Worm (Caenorhabditis elegans) whole organism, young adult: Measurements from ENCODE around the gene ebp-2.
A peak's percentile ranks its signal among the peaks of the same experiment; 100 is the strongest.

Experiments used
- B0019.2 ChIP-seq: fragments of 200-800 bp; sonication (Bioruptor generic); conservative IDR thresholded peaks from 2 replicates; pipeline ENCODE4 v1.3.6; 2022; ENCODE audit warnings: missing genetic modification reagents, missing genetic modification characterization, missing compliant biosample characterization
- B0035.1 ChIP-seq: sonication (generic microtip); optimal IDR thresholded peaks from 2 replicates; lab custom pipeline; 2016; ENCODE audit warnings: missing genetic modification characterization, mild to moderate bottlenecking, missing compliant biosample characterization, missing genotype, missing genetic modification reagents
- B0261.1 ChIP-seq: sonication (generic microtip); optimal IDR thresholded peaks from 2 replicates; lab custom pipeline; 2016; ENCODE audit warnings: mild to moderate bottlenecking, missing genetic modification characterization, moderate library complexity, missing compliant biosample characterization
- C17E4.6 ChIP-seq: fragments of 200-800 bp; sonication (Bioruptor generic); IDR thresholded peaks from 2 replicates; pipeline ENCODE4 v1.3.6; 2022; ENCODE audit warnings: missing genetic modification reagents, missing genetic modification characterization, missing compliant biosample characterization
- F10E7.11 ChIP-seq: sonication (generic microtip); optimal IDR thresholded peaks from 2 replicates; lab custom pipeline; 2017; ENCODE audit warnings: mild to moderate bottlenecking, missing genetic modification characterization, moderate library complexity, missing compliant biosample characterization
- F33H1.4 ChIP-seq: fragments of 200-800 bp; sonication (Bioruptor generic); IDR thresholded peaks from 2 replicates; pipeline ENCODE4 v1.3.6; 2022; ENCODE audit warnings: missing genetic modification reagents, missing genetic modification characterization, missing compliant biosample characterization
- F37B4.10 ChIP-seq: fragments of 200-800 bp; sonication (Bioruptor generic); IDR thresholded peaks from 2 replicates; pipeline ENCODE4 v1.3.6; 2022; ENCODE audit warnings: missing genetic modification characterization, missing compliant biosample characterization
- F55B11.4 ChIP-seq: sonication (generic microtip); optimal IDR thresholded peaks from 2 replicates; lab custom pipeline; 2016; ENCODE audit warnings: missing compliant biosample characterization, missing genetic modification characterization, borderline replicate concordance; ENCODE audit not compliant: insufficient read depth
- K12H6.12 ChIP-seq: fragments of 200-800 bp; sonication (Bioruptor generic); optimal IDR thresholded peaks from 2 replicates; lab custom pipeline; 2018; ENCODE audit warnings: mild to moderate bottlenecking, missing genetic modification characterization, missing compliant biosample characterization
- T07F8.4 ChIP-seq: sonication (generic microtip); optimal IDR thresholded peaks from 2 replicates; lab custom pipeline; 2016; ENCODE audit warnings: mild to moderate bottlenecking, missing genetic modification characterization, moderate library complexity, missing compliant biosample characterization
- T26A5.8 ChIP-seq: sonication (generic microtip); optimal IDR thresholded peaks from 2 replicates; lab custom pipeline; 2016; ENCODE audit warnings: missing genetic modification characterization, missing compliant biosample characterization
- Y53F4B.3 ChIP-seq: fragments of 200-800 bp; sonication (Bioruptor generic); IDR thresholded peaks from 2 replicates; pipeline ENCODE4 v1.3.6; 2022; ENCODE audit warnings: missing genetic modification reagents, missing genetic modification characterization, missing compliant biosample characterization
- Y56A3A.18 ChIP-seq: fragments of 200-800 bp; sonication (Bioruptor generic); IDR thresholded peaks from 2 replicates; pipeline ENCODE4 v1.3.6; 2022; ENCODE audit warnings: missing genetic modification reagents, missing genetic modification characterization, missing compliant biosample characterization
- akir-1 ChIP-seq: fragments of 200-800 bp; sonication (Bioruptor generic); optimal IDR thresholded peaks from 2 replicates; lab custom pipeline; 2018; ENCODE audit warnings: mild to moderate bottlenecking, missing genetic modification characterization, moderate library complexity, missing compliant biosample characterization
- atf-7 ChIP-seq: sonication (generic microtip); optimal IDR thresholded peaks from 2 replicates; lab custom pipeline; 2017; ENCODE audit warnings: mild to moderate bottlenecking, missing genetic modification characterization, missing compliant biosample characterization
- attf-5 ChIP-seq: fragments of 200-800 bp; sonication (Bioruptor generic); optimal IDR thresholded peaks from 2 replicates; lab custom pipeline; 2018; ENCODE audit warnings: mild to moderate bottlenecking, missing genetic modification characterization, missing compliant biosample characterization
- bed-2 ChIP-seq: fragments of 200-800 bp; sonication (Bioruptor generic); IDR thresholded peaks from 2 replicates; pipeline ENCODE4 v1.3.6; 2022; ENCODE audit warnings: missing genetic modification reagents, missing genetic modification characterization, missing compliant biosample characterization
- ccch-3 ChIP-seq: fragments of 200-800 bp; sonication (Bioruptor generic); optimal IDR thresholded peaks from 2 replicates; lab custom pipeline; 2018; ENCODE audit warnings: mild to moderate bottlenecking, missing genetic modification characterization, missing compliant biosample characterization
- cebp-1 ChIP-seq, 2 experiments: fragments of 200-800 bp in 1 of 2; sonication (Bioruptor generic) in 1 of 2; sonication (generic microtip) in 1 of 2; IDR thresholded peaks in 1 of 2; optimal IDR thresholded peaks in 1 of 2; 2 replicates each; pipeline versions ENCODE4 v1.3.6 to Lab custom; 2017 to 2022; ENCODE audit warnings: missing compliant biosample characterization in 2 of 2, missing genetic modification characterization in 2 of 2, mild to moderate bottlenecking in 1 of 2, missing genetic modification reagents in 1 of 2, moderate library complexity in 1 of 2
- ceh-100 ChIP-seq: fragments of 200-800 bp; sonication (Bioruptor generic); IDR thresholded peaks from 2 replicates; pipeline ENCODE4 v1.3.6; 2022; ENCODE audit warnings: missing genetic modification reagents, missing genetic modification characterization, missing compliant biosample characterization
- ceh-40 ChIP-seq: fragments of 200-800 bp; sonication (Bioruptor generic); IDR thresholded peaks from 2 replicates; pipeline ENCODE4 v1.3.6; 2022; ENCODE audit warnings: missing genetic modification characterization, missing compliant biosample characterization
- ceh-58 ChIP-seq: fragments of 200-800 bp; sonication (Bioruptor generic); IDR thresholded peaks from 2 replicates; pipeline ENCODE4 v1.3.6; 2022; ENCODE audit warnings: missing genetic modification characterization, missing compliant biosample characterization
- chd-7 ChIP-seq: sonication (generic microtip); optimal IDR thresholded peaks from 2 replicates; lab custom pipeline; 2016; ENCODE audit warnings: mild to moderate bottlenecking, missing genetic modification characterization, moderate library complexity, missing compliant biosample characterization
- die-1 ChIP-seq: sonication (generic microtip); optimal IDR thresholded peaks from 2 replicates; lab custom pipeline; 2016; ENCODE audit warnings: missing genotype, mild to moderate bottlenecking, missing genetic modification characterization, missing compliant biosample characterization
- dox-1 ChIP-seq: fragments of 200-800 bp; sonication (Bioruptor generic); IDR thresholded peaks from 2 replicates; pipeline ENCODE4 v1.3.6; 2022; ENCODE audit warnings: missing genetic modification reagents, missing genetic modification characterization, missing compliant biosample characterization
- egl-44 ChIP-seq: fragments of 200-800 bp; sonication (Bioruptor generic); IDR thresholded peaks from 2 replicates; pipeline ENCODE4 v1.3.6; 2022; ENCODE audit warnings: missing genetic modification reagents, missing genetic modification characterization, missing compliant biosample characterization
- ekl-4 ChIP-seq: fragments of 200-800 bp; sonication (Bioruptor generic); IDR thresholded peaks from 2 replicates; pipeline ENCODE4 v1.3.6; 2022; ENCODE audit warnings: missing genetic modification reagents, missing genetic modification characterization, missing compliant biosample characterization
- him-1 ChIP-seq: sonication (generic microtip); optimal IDR thresholded peaks from 2 replicates; lab custom pipeline; 2016; ENCODE audit warnings: missing genotype, missing genetic modification reagents, missing genetic modification characterization, missing compliant biosample characterization
- hlh-12 ChIP-seq: sonication (generic microtip); optimal IDR thresholded peaks from 2 replicates; lab custom pipeline; 2016; ENCODE audit warnings: missing genetic modification characterization, missing compliant biosample characterization
- hmg-1.2 ChIP-seq: fragments of 200-800 bp; sonication (Bioruptor generic); IDR thresholded peaks from 2 replicates; pipeline ENCODE4 v1.3.6; 2022; ENCODE audit warnings: missing genetic modification reagents, missing genetic modification characterization, missing compliant biosample characterization
- hmg-20 ChIP-seq: fragments of 200-800 bp; sonication (Bioruptor generic); IDR thresholded peaks from 2 replicates; pipeline ENCODE4 v1.3.6; 2022; ENCODE audit warnings: missing genetic modification reagents, missing genetic modification characterization, missing compliant biosample characterization
- hrde-1 ChIP-seq: sonication (generic microtip); optimal IDR thresholded peaks from 2 replicates; lab custom pipeline; 2016; ENCODE audit warnings: missing genetic modification characterization, mild to moderate bottlenecking, missing compliant biosample characterization, moderate library complexity, missing genotype, missing genetic modification reagents, borderline replicate concordance
- lin-54 ChIP-seq: fragments of 200-800 bp; sonication (Bioruptor generic); optimal IDR thresholded peaks from 2 replicates; lab custom pipeline; 2018; ENCODE audit warnings: mild to moderate bottlenecking, missing genetic modification characterization, missing compliant biosample characterization
- lsl-1 ChIP-seq: fragments of 200-800 bp; sonication (Bioruptor generic); optimal IDR thresholded peaks from 2 replicates; lab custom pipeline; 2018; ENCODE audit warnings: mild to moderate bottlenecking, missing genetic modification characterization, moderate library complexity, missing compliant biosample characterization
- madf-10 ChIP-seq: sonication (generic microtip); optimal IDR thresholded peaks from 2 replicates; lab custom pipeline; 2016; ENCODE audit warnings: mild to moderate bottlenecking, missing genetic modification characterization, missing compliant biosample characterization
- madf-3 ChIP-seq: fragments of 200-800 bp; sonication (Bioruptor generic); IDR thresholded peaks from 2 replicates; pipeline ENCODE4 v1.3.6; 2022; ENCODE audit warnings: missing genetic modification reagents, missing genetic modification characterization, missing compliant biosample characterization
- madf-6 ChIP-seq: fragments of 200-800 bp; sonication (Bioruptor generic); IDR thresholded peaks from 2 replicates; pipeline ENCODE4 v1.3.6; 2022; ENCODE audit warnings: missing genetic modification reagents, missing genetic modification characterization, missing compliant biosample characterization
- madf-8 ChIP-seq: fragments of 200-800 bp; sonication (Bioruptor generic); conservative IDR thresholded peaks from 2 replicates; pipeline ENCODE4 v1.3.6; 2022; ENCODE audit warnings: missing genetic modification reagents, missing genetic modification characterization, missing compliant biosample characterization
- nfya-1 ChIP-seq: sonication (generic microtip); optimal IDR thresholded peaks from 2 replicates; lab custom pipeline; 2017; ENCODE audit warnings: antibody characterized with exemption, missing compliant biosample characterization, missing genetic modification characterization, borderline replicate concordance; ENCODE audit not compliant: insufficient read depth
- nhr-80 ChIP-seq: sonication (generic microtip); optimal IDR thresholded peaks from 2 replicates; lab custom pipeline; 2016; ENCODE audit warnings: missing genetic modification characterization, missing compliant biosample characterization
- nhr-90 ChIP-seq: sonication (generic microtip); optimal IDR thresholded peaks from 2 replicates; lab custom pipeline; 2016; ENCODE audit warnings: missing genotype, mild to moderate bottlenecking, missing genetic modification characterization, missing compliant biosample characterization
- pbrm-1 ChIP-seq: fragments of 200-800 bp; sonication (Bioruptor generic); IDR thresholded peaks from 2 replicates; pipeline ENCODE4 v1.3.6; 2022; ENCODE audit warnings: missing genetic modification reagents, missing genetic modification characterization, missing compliant biosample characterization
- pha-4 ChIP-seq: fragments of 150-350 bp; sonication (generic microtip); optimal IDR thresholded peaks from 2 replicates; lab custom pipeline; 2014; ENCODE audit warnings: missing biosample characterization, missing genetic modification reagents, missing genetic modification characterization
- tbp1 ChIP-seq: fragments of 200-800 bp; sonication (Bioruptor generic); optimal IDR thresholded peaks from 2 replicates; lab custom pipeline; 2018; ENCODE audit warnings: mild to moderate bottlenecking, missing genetic modification characterization, missing compliant biosample characterization
- ztf-18 ChIP-seq: sonication (generic microtip); optimal IDR thresholded peaks from 2 replicates; lab custom pipeline; 2016; ENCODE audit warnings: missing genotype, mild to moderate bottlenecking, missing genetic modification characterization, missing compliant biosample characterization
- ztf-25 ChIP-seq: fragments of 200-800 bp; sonication (Bioruptor generic); IDR thresholded peaks from 2 replicates; pipeline ENCODE4 v1.3.6; 2022; ENCODE audit warnings: missing genetic modification reagents, missing genetic modification characterization, missing compliant biosample characterization

Gene ebp-2

ce11 chrII:11469574-11470108 lies 27.1 kb downstream of the ebp-2 start, which contains the start of gene cisd-1:
cisd-1 (minus strand) TSS chrII:11469624.
- TF ChIP-seq madf-10 (no peak), hmg-1.2 (GFP tag; lab: Robert Waterston, UW) (no peak), ccch-3 (GFP tag; lab: Kevin White, UChicago) (no peak), T26A5.8 (tag; lab: Kevin White, UChicago) (no peak), B0019.2 (GFP tag; lab: Robert Waterston, UW) (no peak), dox-1 (no peak), madf-6 (GFP tag; lab: Robert Waterston, UW) (0 out of 2 replicates have a peak, but pooled peaks have one; percentile 16), Y53F4B.3 (GFP tag; lab: Robert Waterston, UW) (no peak), tbp1 (GFP tag; lab: Kevin White, UChicago) (no peak), hmg-20 (GFP tag; lab: Robert Waterston, UW) (no peak), B0035.1 (tag; lab: Kevin White, UChicago) (no peak), nfya-1 (tag; lab: Kevin White, UChicago) (no peak), T07F8.4 (tag; lab: Kevin White, UChicago) (no peak), ztf-25 (GFP tag; lab: Robert Waterston, UW) (no peak), atf-7 (tag; lab: Kevin White, UChicago) (peak; percentile 32), nhr-90 (tag; lab: Kevin White, UChicago) (no peak), B0261.1 (tag; lab: Kevin White, UChicago) (no peak), attf-5 (no peak), lin-54 (GFP tag; lab: Kevin White, UChicago) (no peak), F10E7.11 (tag; lab: Kevin White, UChicago) (no peak), ceh-58 (GFP tag; lab: Robert Waterston, UW) (no peak), cebp-1 (GFP tag; IDR thresholded peaks at IDR 0.05; lab: Robert Waterston, UW) (peak; percentile 25; the same call in 1 of the 2 replicates), cebp-1 (tag; optimal IDR thresholded peaks at IDR 0.05; lab: Kevin White, UChicago) (peak; percentile 59), ekl-4 (0 out of 2 replicates have a peak, but pooled peaks have one; percentile 32), hrde-1 (tag; lab: Kevin White, UChicago) (no peak), pbrm-1 (GFP tag; lab: Robert Waterston, UW) (0 out of 2 replicates have a peak, but pooled peaks have one; percentile 30), K12H6.12 (tag; lab: Kevin White, UChicago) (no peak), ceh-100 (GFP tag; lab: Robert Waterston, UW) (no peak), madf-3 (GFP tag; lab: Robert Waterston, UW) (no peak), chd-7 (tag; lab: Kevin White, UChicago) (no peak), him-1 (tag; lab: Kevin White, UChicago) (no peak), C17E4.6 (GFP tag; lab: Robert Waterston, UW) (no peak), egl-44 (GFP tag; lab: Robert Waterston, UW) (no peak), ztf-18 (tag; lab: Kevin White, UChicago) (peak; percentile 5), nhr-80 (tag; lab: Kevin White, UChicago) (peak; percentile 61)

- TF ChIP-seq lsl-1 (GFP tag; lab: Kevin White, UChicago) (no peak), die-1 (tag; lab: Kevin White, UChicago) (no peak), F33H1.4 (GFP tag; lab: Robert Waterston, UW) (no peak), F37B4.10 (no peak), ceh-40 (GFP tag; lab: Robert Waterston, UW) (no peak), hlh-12 (tag; lab: Kevin White, UChicago) (no peak), pha-4 (tag; lab: Kevin White, UChicago) (no peak), akir-1 (no peak), B0019.2 (GFP tag; lab: Robert Waterston, UW) (no peak), F55B11.4 (no peak), Y56A3A.18 (GFP tag; lab: Robert Waterston, UW) (no peak), bed-2 (no peak), madf-8 (GFP tag; lab: Robert Waterston, UW) (no peak), pbrm-1 (GFP tag; lab: Robert Waterston, UW) (no peak), ccch-3 (GFP tag; lab: Kevin White, UChicago) (no peak)
These were observed 29.4 kb downstream of the ebp-2 start, which contains the start of gene mfn-1 for ce11 chrII:11471916-11472315. mfn-1 (minus strand) TSS chrII:11472016.
